Worm (Caenorhabditis elegans) whole organism, mixed stage, embryonic: ENCODE data around the gene F46B3.15.

ENCODE experiments used
- M03D4.4 ChIP-seq: sonication (generic microtip); optimal IDR thresholded peaks from 2 replicates; lab custom pipeline; 2017; ENCODE audit warnings: mild to moderate bottlenecking, missing genetic modification characterization, missing compliant biosample characterization
- bed-3 ChIP-seq: fragments of 200-800 bp; sonication (Bioruptor generic); optimal IDR thresholded peaks from 3 replicates; lab custom pipeline; 2018; ENCODE audit warnings: mild to moderate bottlenecking, missing genetic modification characterization, moderate library complexity, missing compliant biosample characterization
- blmp-1 ChIP-seq: fragments of 150-350 bp; optimal IDR thresholded peaks from 2 replicates; lab custom pipeline; 2014; ENCODE audit warnings: missing biosample characterization, missing genetic modification characterization
- ceh-39 ChIP-seq: fragments of 150-350 bp; optimal IDR thresholded peaks from 2 replicates; lab custom pipeline; 2014; ENCODE audit warnings: missing biosample characterization, missing genetic modification characterization
- ceh-43 ChIP-seq: fragments of 200-800 bp; sonication (Bioruptor generic); optimal IDR thresholded peaks from 2 replicates; lab custom pipeline; 2018; ENCODE audit warnings: mild to moderate bottlenecking, missing genetic modification characterization, moderate library complexity, missing compliant biosample characterization
- ceh-83 ChIP-seq: fragments of 200-800 bp; sonication (Bioruptor generic); optimal IDR thresholded peaks from 2 replicates; lab custom pipeline; 2018; ENCODE audit warnings: mild to moderate bottlenecking, missing genetic modification characterization, missing compliant biosample characterization
- ces-1 ChIP-seq: fragments of 150-350 bp; optimal IDR thresholded peaks from 2 replicates; lab custom pipeline; 2014; ENCODE audit warnings: missing biosample characterization, missing genetic modification reagents, missing genetic modification characterization
- cnd-1 ChIP-seq: fragments of 200-800 bp; sonication (Bioruptor generic); optimal IDR thresholded peaks from 2 replicates; lab custom pipeline; 2018; ENCODE audit warnings: mild to moderate bottlenecking, missing genetic modification characterization, missing compliant biosample characterization
- drap-1 ChIP-seq: fragments of 200-800 bp; sonication (Bioruptor generic); optimal IDR thresholded peaks from 3 replicates; lab custom pipeline; 2018; ENCODE audit warnings: mild to moderate bottlenecking, missing genetic modification characterization, missing compliant biosample characterization
- elt-1 ChIP-seq: sonication (generic microtip); optimal IDR thresholded peaks from 2 replicates; lab custom pipeline; 2017; ENCODE audit warnings: missing genetic modification characterization, mild to moderate bottlenecking, missing compliant biosample characterization, antibody characterized with exemption, moderate library complexity, borderline replicate concordance; ENCODE audit not compliant: insufficient read depth
- elt-3 ChIP-seq: fragments of 150-350 bp; optimal IDR thresholded peaks from 2 replicates; lab custom pipeline; 2014; ENCODE audit warnings: missing biosample characterization, missing genetic modification characterization
- flh-1 ChIP-seq: fragments of 200-800 bp; sonication (Bioruptor generic); optimal IDR thresholded peaks from 2 replicates; lab custom pipeline; 2018; ENCODE audit warnings: mild to moderate bottlenecking, missing genetic modification characterization, moderate library complexity, missing compliant biosample characterization
- ham-2 ChIP-seq: fragments of 200-800 bp; sonication (Bioruptor generic); optimal IDR thresholded peaks from 2 replicates; lab custom pipeline; 2018; ENCODE audit warnings: mild to moderate bottlenecking, missing genetic modification characterization, missing compliant biosample characterization
- hlh-1 ChIP-seq: fragments of 150-350 bp; optimal IDR thresholded peaks from 2 replicates; lab custom pipeline; 2014; ENCODE audit warnings: missing biosample characterization, missing genetic modification reagents, missing genetic modification characterization
- lin-13 ChIP-seq: fragments of 150-350 bp; optimal IDR thresholded peaks from 2 replicates; lab custom pipeline; 2014; ENCODE audit warnings: missing biosample characterization, missing genetic modification characterization
- lin-32 ChIP-seq: fragments of 200-800 bp; sonication (Bioruptor generic); optimal IDR thresholded peaks from 2 replicates; lab custom pipeline; 2018; ENCODE audit warnings: mild to moderate bottlenecking, missing genetic modification characterization, missing compliant biosample characterization
- lsy-2 ChIP-seq: fragments of 150-350 bp; optimal IDR thresholded peaks from 2 replicates; lab custom pipeline; 2014; ENCODE audit warnings: missing biosample characterization, missing genetic modification characterization
- mab-5 ChIP-seq: fragments of 150-350 bp; optimal IDR thresholded peaks from 2 replicates; lab custom pipeline; 2014; ENCODE audit warnings: missing biosample characterization, missing genetic modification characterization
- mep-1 ChIP-seq: fragments of 150-350 bp; optimal IDR thresholded peaks from 2 replicates; lab custom pipeline; 2017; ENCODE audit warnings: missing biosample characterization, missing genetic modification reagents, missing genetic modification characterization, inconsistent platforms
- mls-2 ChIP-seq: sonication (generic microtip); optimal IDR thresholded peaks from 2 replicates; lab custom pipeline; 2016; ENCODE audit warnings: mild to moderate bottlenecking, missing genetic modification characterization, moderate library complexity, missing compliant biosample characterization
- nhr-12 ChIP-seq: fragments of 150-350 bp; optimal IDR thresholded peaks from 2 replicates; lab custom pipeline; 2014; ENCODE audit warnings: missing biosample characterization, missing genetic modification characterization
- nhr-2 ChIP-seq: fragments of 150-350 bp; optimal IDR thresholded peaks from 2 replicates; lab custom pipeline; 2014; ENCODE audit warnings: missing biosample characterization, missing genetic modification characterization
- nhr-237 ChIP-seq: fragments of 150-350 bp; optimal IDR thresholded peaks from 2 replicates; lab custom pipeline; 2014; ENCODE audit warnings: missing biosample characterization, missing genetic modification characterization
- nhr-28 ChIP-seq: fragments of 150-350 bp; optimal IDR thresholded peaks from 2 replicates; lab custom pipeline; 2014; ENCODE audit warnings: missing biosample characterization, missing genetic modification characterization
- nhr-76 ChIP-seq: sonication (generic microtip); optimal IDR thresholded peaks from 2 replicates; lab custom pipeline; 2017; ENCODE audit warnings: missing biosample characterization, missing genetic modification characterization
- pha-4 ChIP-seq: fragments of 150-350 bp; optimal IDR thresholded peaks from 2 replicates; lab custom pipeline; 2018; ENCODE audit warnings: missing biosample characterization, missing genetic modification reagents, missing genetic modification characterization
- sem-2 ChIP-seq: fragments of 200-800 bp; sonication (Bioruptor generic); optimal IDR thresholded peaks from 2 replicates; lab custom pipeline; 2018; ENCODE audit warnings: mild to moderate bottlenecking, missing genetic modification characterization, missing compliant biosample characterization
- snpc-4 ChIP-seq: fragments of 150-350 bp; optimal IDR thresholded peaks from 2 replicates; lab custom pipeline; 2014; ENCODE audit warnings: missing biosample characterization, missing genetic modification characterization
- sptf-1 ChIP-seq: sonication (generic microtip); optimal IDR thresholded peaks from 2 replicates; lab custom pipeline; 2017; ENCODE audit warnings: mild to moderate bottlenecking, missing genetic modification characterization, moderate library complexity, missing compliant biosample characterization
- tbx-8 ChIP-seq: fragments of 200-800 bp; sonication (Bioruptor generic); optimal IDR thresholded peaks from 2 replicates; lab custom pipeline; 2018; ENCODE audit warnings: mild to moderate bottlenecking, missing genetic modification characterization, moderate library complexity, missing compliant biosample characterization
- unc-120 ChIP-seq: sonication (generic microtip); optimal IDR thresholded peaks from 2 replicates; lab custom pipeline; 2017; ENCODE audit warnings: missing genetic modification characterization, missing compliant biosample characterization; ENCODE audit not compliant: poor library complexity, severe bottlenecking
- unc-39 ChIP-seq: fragments of 150-350 bp; optimal IDR thresholded peaks from 2 replicates; lab custom pipeline; 2014; ENCODE audit warnings: missing biosample characterization, missing genetic modification characterization
- unc-62 ChIP-seq: fragments of 150-350 bp; optimal IDR thresholded peaks from 2 replicates; lab custom pipeline; 2014; ENCODE audit warnings: missing biosample characterization, missing genetic modification reagents, missing genetic modification characterization
- zip-8 ChIP-seq: fragments of 150-350 bp; optimal IDR thresholded peaks from 2 replicates; lab custom pipeline; 2014; ENCODE audit warnings: missing biosample characterization, missing genetic modification characterization
- ztf-11 ChIP-seq: fragments of 150-350 bp; optimal IDR thresholded peaks from 2 replicates; lab custom pipeline; 2014; ENCODE audit warnings: missing biosample characterization, missing genetic modification characterization

The F46B3.15 gene

ce11 chrV:20603014-20603413 is 30.5 kb downstream of the F46B3.15 start, which contains the start of gene ttr-11:
ttr-11 (plus strand) TSS chrV:20603314.
- TF ChIP-seq flh-1 (GFP tag; lab: Kevin White, UChicago), result no peak
- TF ChIP-seq lsy-2, result no peak
- no peak for TF ChIP-seq nhr-28 (tag; lab: Kevin White, UChicago)
- TF ChIP-seq mep-1 (tag; lab: Kevin White, UChicago), result no peak
- TF ChIP-seq drap-1 (GFP tag; lab: Kevin White, UChicago), result no peak
- no peak for TF ChIP-seq cnd-1 (tag; lab: Kevin White, UChicago)
- no peak for TF ChIP-seq unc-39 (tag; lab: Kevin White, UChicago)
- no peak for TF ChIP-seq sem-2

- no peak for TF ChIP-seq unc-120 (tag; lab: Kevin White, UChicago)
- TF ChIP-seq flh-1 (GFP tag; lab: Kevin White, UChicago), result no peak
- TF ChIP-seq elt-3 (tag; lab: Kevin White, UChicago), result no peak
- TF ChIP-seq ceh-83 (GFP tag; lab: Kevin White, UChicago), result no peak
- no peak for TF ChIP-seq hlh-1 (tag; lab: Kevin White, UChicago)
- TF ChIP-seq cnd-1 (tag; lab: Kevin White, UChicago), result no peak
- TF ChIP-seq elt-1 (tag; lab: Kevin White, UChicago), result no peak
- no peak for TF ChIP-seq nhr-28 (tag; lab: Kevin White, UChicago)
- no peak for TF ChIP-seq unc-62 (GFP tag; lab: Kevin White, UChicago)
- TF ChIP-seq lin-13 (tag; lab: Kevin White, UChicago), result no peak
- no peak for TF ChIP-seq nhr-76 (tag; lab: Kevin White, UChicago)
- TF ChIP-seq sptf-1, result no peak
- TF ChIP-seq ceh-39 (tag; lab: Kevin White, UChicago), result no peak
- no peak for TF ChIP-seq unc-39 (tag; lab: Kevin White, UChicago)
- TF ChIP-seq ztf-11 (tag; lab: Kevin White, UChicago), result no peak
- TF ChIP-seq lsy-2, result no peak
- TF ChIP-seq M03D4.4 (tag; lab: Kevin White, UChicago), result no peak
- no peak for TF ChIP-seq mep-1 (tag; lab: Kevin White, UChicago)
- TF ChIP-seq nhr-12 (tag; lab: Kevin White, UChicago), result no peak
Measured at ce11 chrV:20600704-20601103, 32.8 kb downstream of the F46B3.15 start.

ce11 chrV:20599795-20600194 is 33.7 kb downstream of the F46B3.15 start, which contains the start of gene col-163:
col-163 (plus strand) TSS chrV:20600095.
- TF ChIP-seq lin-13 (tag; lab: Kevin White, UChicago) (no peak), mls-2 (tag; lab: Kevin White, UChicago) (no peak), sem-2 (no peak), unc-39 (tag; lab: Kevin White, UChicago) (no peak), elt-1 (tag; lab: Kevin White, UChicago) (no peak), unc-120 (tag; lab: Kevin White, UChicago) (no peak), bed-3 (GFP tag; lab: Kevin White, UChicago) (no peak), pha-4 (tag; lab: Kevin White, UChicago) (no peak), nhr-28 (tag; lab: Kevin White, UChicago) (no peak), lsy-2 (no peak), nhr-76 (tag; lab: Kevin White, UChicago) (no peak), unc-62 (GFP tag; lab: Kevin White, UChicago) (no peak), tbx-8 (GFP tag; lab: Kevin White, UChicago) (no peak), ham-2 (GFP tag; lab: Kevin White, UChicago) (no peak), mab-5 (no peak), ceh-39 (tag; lab: Kevin White, UChicago) (no peak), ztf-11 (tag; lab: Kevin White, UChicago) (no peak), nhr-2 (tag; lab: Kevin White, UChicago) (no peak), M03D4.4 (tag; lab: Kevin White, UChicago) (no peak), ces-1 (GFP tag; lab: Kevin White, UChicago) (no peak)
- TF ChIP-seq, all 35 proteins: peak for 0

ce11 chrV:20597076-20597475 is 36.4 kb downstream of the F46B3.15 start, which contains the start of gene F46B3.1:
F46B3.1 (minus strand) TSS chrV:20597176.
- TF ChIP-seq sem-2 (no peak), blmp-1 (tag; lab: Kevin White, UChicago) (no peak), snpc-4 (no peak), bed-3 (GFP tag; lab: Kevin White, UChicago) (no peak), mls-2 (tag; lab: Kevin White, UChicago) (no peak), ces-1 (GFP tag; lab: Kevin White, UChicago) (no peak), unc-120 (tag; lab: Kevin White, UChicago) (no peak), nhr-28 (tag; lab: Kevin White, UChicago) (no peak), lin-32 (GFP tag; lab: Kevin White, UChicago) (no peak), ceh-83 (GFP tag; lab: Kevin White, UChicago) (no peak), nhr-237 (tag; lab: Kevin White, UChicago) (no peak), elt-1 (tag; lab: Kevin White, UChicago) (no peak), mep-1 (tag; lab: Kevin White, UChicago) (no peak), ceh-43 (GFP tag; lab: Kevin White, UChicago) (no peak), elt-3 (tag; lab: Kevin White, UChicago) (no peak), mab-5 (no peak), lin-13 (tag; lab: Kevin White, UChicago) (no peak), unc-39 (tag; lab: Kevin White, UChicago) (no peak), tbx-8 (GFP tag; lab: Kevin White, UChicago) (no peak), zip-8 (no peak)
- TF ChIP-seq, all 35 proteins: peak for 0
